Worm (Caenorhabditis elegans): ENCODE measurements around the gene fbxa-7.

ce11 chrIII:2272075-2272474 lies 20.8 kb upstream of the fbxa-7 start, which contains the start of gene fbxa-48:
- no peak for TF ChIP-seq lin-40 (tag; optimal IDR thresholded peaks at IDR 0.05)
- no peak for TF ChIP-seq nfya-1 (tag; optimal IDR thresholded peaks at IDR 0.05; ENCODE audit: borderline replicate concordance, insufficient read depth)
- no peak for TF ChIP-seq F52B5.7 (tag; optimal IDR thresholded peaks at IDR 0.05)
- no peak for TF ChIP-seq unc-62 (GFP tag; optimal IDR thresholded peaks at IDR 0.05)
- TF ChIP-seq xnd-1 (tag; optimal IDR thresholded peaks at IDR 0.05), result no peak
- TF ChIP-seq ztf-25 (GFP tag; IDR thresholded peaks at IDR 0.05), result no peak
